Worm (Caenorhabditis elegans): ENCODE results near the gene Y57E12B.10.

ce11 chrV:6953797-6954196 lies 18.0 kb upstream of the Y57E12B.10 start, which contains the start of gene srg-31:
- no peak for TF ChIP-seq him-1 (tag; optimal IDR thresholded peaks at IDR 0.05)
- no peak for TF ChIP-seq W03F9.2 (tag; optimal IDR thresholded peaks at IDR 0.05)
